Worm (Caenorhabditis elegans): ENCODE data around the gene ast-1.

ast-1 gene

DNA sequence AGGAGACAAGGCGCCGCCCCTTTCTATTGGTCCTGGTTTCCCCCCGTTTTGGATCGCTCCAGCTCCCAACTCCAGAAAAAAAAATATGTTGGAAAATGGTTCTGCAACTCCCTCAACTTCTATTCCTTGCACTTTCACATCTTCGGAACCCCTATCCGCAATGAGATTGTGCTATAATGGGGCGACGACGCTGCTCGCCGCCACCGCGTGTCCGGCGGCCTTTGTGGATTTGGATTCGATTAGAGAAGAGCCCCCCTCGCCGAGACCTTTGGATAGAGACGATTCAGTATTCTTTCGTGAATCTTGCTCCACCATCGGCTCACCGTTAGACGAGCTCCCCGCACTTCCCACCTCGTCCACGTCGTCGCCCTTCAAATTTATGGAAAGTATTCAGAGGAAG lies 28.0 kb downstream of the ast-1 start:
- TF ChIP-seq ztf-25 (GFP tag; IDR thresholded peaks at IDR 0.05) (no peak), cebp-1 (GFP tag; IDR thresholded peaks at IDR 0.05) (no peak), cebp-1 (tag; optimal IDR thresholded peaks at IDR 0.05) (no peak), aptf-3 (GFP tag; IDR thresholded peaks at IDR 0.05) (peak; percentile 14; the same call in 1 of the 2 replicates), zfh-2 (GFP tag; conservative IDR thresholded peaks at IDR 0.05) (peak; percentile 80), Y53F4B.3 (GFP tag; IDR thresholded peaks at IDR 0.05) (no peak)

DNA sequence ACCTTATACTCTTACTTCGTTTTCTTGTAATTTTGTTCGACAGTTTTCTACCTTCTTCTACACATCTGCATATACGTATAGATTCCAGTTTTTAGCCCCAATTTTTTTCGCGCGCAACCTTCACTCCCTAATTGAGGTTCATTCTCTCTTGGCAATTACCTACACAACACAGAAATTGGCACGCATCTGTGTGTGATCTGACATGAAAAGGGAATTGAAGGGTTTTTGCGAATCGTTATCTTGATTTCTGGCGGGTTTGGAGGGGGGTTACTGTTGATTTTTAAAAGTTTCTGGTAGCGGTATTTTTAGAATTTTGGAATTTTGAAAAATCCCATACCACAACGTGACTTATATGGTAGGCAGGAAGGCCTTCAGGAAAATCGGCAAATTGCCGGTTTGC lies 32.4 kb downstream of the ast-1 start:
- no peak for TF ChIP-seq ZK185.1 (tag; optimal IDR thresholded peaks at IDR 0.05; ENCODE audit: poor library complexity, severe bottlenecking)
- no peak for TF ChIP-seq F33H1.4 (GFP tag; IDR thresholded peaks at IDR 0.05)
- TF ChIP-seq dpff-1 (tag; optimal IDR thresholded peaks at IDR 0.05), result no peak
- TF ChIP-seq lsy-27 (tag; optimal IDR thresholded peaks at IDR 0.05; ENCODE audit: borderline replicate concordance, insufficient read depth), result no peak
- no peak for TF ChIP-seq snpc-1.3 (tag; optimal IDR thresholded peaks at IDR 0.05; ENCODE audit: insufficient read depth)
- TF ChIP-seq madf-6 (GFP tag; IDR thresholded peaks at IDR 0.05), result no peak
- no peak for TF ChIP-seq die-1 (tag; optimal IDR thresholded peaks at IDR 0.05)
- no peak for TF ChIP-seq tbp1 (GFP tag; optimal IDR thresholded peaks at IDR 0.05)
- TF ChIP-seq hrde-1 (tag; optimal IDR thresholded peaks at IDR 0.05; ENCODE audit: borderline replicate concordance), result no peak
- TF ChIP-seq T07F8.4 (tag; optimal IDR thresholded peaks at IDR 0.05), result no peak
- TF ChIP-seq him-1 (tag; optimal IDR thresholded peaks at IDR 0.05), result no peak

DNA sequence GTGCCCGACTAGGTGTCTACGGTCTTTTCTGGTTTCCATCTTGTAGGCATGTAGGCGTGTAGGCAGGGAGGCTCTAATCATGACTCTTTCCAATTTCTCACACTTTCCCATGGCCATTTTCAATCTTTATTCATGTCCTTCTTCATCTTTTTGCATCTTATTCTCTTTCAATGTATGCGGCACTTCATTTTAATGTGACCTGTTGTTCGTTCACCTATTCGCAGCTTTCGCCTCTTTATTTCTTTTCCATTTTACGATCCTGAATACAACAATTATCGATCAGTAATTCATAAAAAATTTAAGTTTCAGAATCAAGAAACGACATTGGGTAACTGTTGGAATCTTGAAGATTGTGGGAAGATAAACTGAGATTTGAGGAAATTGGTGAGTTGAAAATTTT lies 34.7 kb downstream of the ast-1 start, which contains the start of gene rhgf-2:
Gene rhgf-2, plus strand, starts transcription at position 301 of the 400 bp plus-strand sequence.
- TF ChIP-seq him-1 (tag; optimal IDR thresholded peaks at IDR 0.05) (no peak), cebp-1 (GFP tag; IDR thresholded peaks at IDR 0.05) (no peak), cebp-1 (tag; optimal IDR thresholded peaks at IDR 0.05) (no peak), nhr-120 (GFP tag; IDR thresholded peaks at IDR 0.05) (no peak), snpc-1.1 (tag; optimal IDR thresholded peaks at IDR 0.05; ENCODE audit: insufficient read depth) (no peak), nfya-2 (GFP tag; IDR thresholded peaks at IDR 0.05) (no peak), egrh-3 (GFP tag; IDR thresholded peaks at IDR 0.05) (no peak), aptf-2 (GFP tag; conservative IDR thresholded peaks at IDR 0.05) (no peak), ekl-4 (GFP tag; IDR thresholded peaks at IDR 0.05) (no peak), madf-8 (GFP tag; conservative IDR thresholded peaks at IDR 0.05) (no peak), madf-3 (GFP tag; IDR thresholded peaks at IDR 0.05) (no peak)

DNA sequence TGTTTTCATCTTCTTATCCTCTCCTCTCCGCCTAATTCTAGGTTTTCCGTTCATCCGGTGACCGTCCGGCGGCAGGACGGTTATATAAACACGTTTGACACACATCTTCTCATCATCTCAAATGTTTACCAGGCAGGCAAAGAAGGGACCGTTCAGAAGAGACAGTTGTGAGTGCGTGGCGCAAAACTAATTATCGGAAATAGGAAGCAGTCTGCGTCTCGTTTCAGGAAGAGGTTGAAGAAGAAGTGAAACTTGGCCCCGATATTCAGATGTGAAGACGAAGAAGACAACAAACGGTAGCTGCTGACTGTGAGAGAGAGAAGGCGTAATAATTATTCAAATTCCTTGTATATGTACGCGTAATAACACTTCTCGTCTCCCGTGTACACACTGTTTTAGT lies 36.4 kb downstream of the ast-1 start:
- no peak for TF ChIP-seq madf-8 (GFP tag; conservative IDR thresholded peaks at IDR 0.05)
- no peak for TF ChIP-seq F22D6.2 (tag; optimal IDR thresholded peaks at IDR 0.05)
- TF ChIP-seq nhr-80 (tag; optimal IDR thresholded peaks at IDR 0.05), result no peak
- no peak for TF ChIP-seq egl-18 (GFP tag; IDR thresholded peaks at IDR 0.05)
- no peak for TF ChIP-seq ets-4 (GFP tag; optimal IDR thresholded peaks at IDR 0.05)
- no peak for TF ChIP-seq F23B12.7 (tag; optimal IDR thresholded peaks at IDR 0.05; ENCODE audit: insufficient read depth)
- TF ChIP-seq rcor-1 (GFP tag; IDR thresholded peaks at IDR 0.05), result no peak
- TF ChIP-seq nfyb-1 (GFP tag; IDR thresholded peaks at IDR 0.05), result no peak
- no peak for TF ChIP-seq sptf-2 (GFP tag; optimal IDR thresholded peaks at IDR 0.05)
- TF ChIP-seq ama-1 (optimal IDR thresholded peaks at IDR 0.05), result no peak
- no peak for TF ChIP-seq ama-1 (GFP tag; optimal IDR thresholded peaks at IDR 0.05)
- no peak for TF ChIP-seq snpc-4 (GFP tag; optimal IDR thresholded peaks at IDR 0.05)
- no peak for TF ChIP-seq snpc-4 (tag; optimal IDR thresholded peaks at IDR 0.05)
- no peak for TF ChIP-seq hlh-26 (GFP tag; conservative IDR thresholded peaks at IDR 0.05)
- no peak for TF ChIP-seq B0261.1 (tag; optimal IDR thresholded peaks at IDR 0.05)
